Worm (Caenorhabditis elegans) whole organism, L1 larva: ENCODE data around the gene F58B4.3.
A peak's percentile ranks its signal among the peaks of the same experiment; 100 is the strongest.

Source experiments
- C16A3.4 ChIP-seq: fragments of 150-350 bp; optimal IDR thresholded peaks from 2 replicates; lab custom pipeline; 2014; ENCODE audit warnings: missing biosample characterization, missing genetic modification characterization
- F16B12.6 ChIP-seq: fragments of 150-350 bp; optimal IDR thresholded peaks from 2 replicates; lab custom pipeline; 2014; ENCODE audit warnings: missing biosample characterization, missing genetic modification characterization
- alr-1 ChIP-seq: fragments of 200-800 bp; sonication (Bioruptor generic); optimal IDR thresholded peaks from 2 replicates; lab custom pipeline; 2018; ENCODE audit warnings: borderline replicate concordance, mild to moderate bottlenecking, missing genetic modification characterization, missing compliant biosample characterization
- aly-2 ChIP-seq: fragments of 150-350 bp; optimal IDR thresholded peaks from 2 replicates; lab custom pipeline; 2014; ENCODE audit warnings: missing biosample characterization, missing genetic modification characterization
- ama-1 ChIP-seq: fragments of 150-350 bp; optimal IDR thresholded peaks from 2 replicates; lab custom pipeline; 2014
- blmp-1 ChIP-seq: fragments of 150-350 bp; optimal IDR thresholded peaks from 2 replicates; lab custom pipeline; 2014; ENCODE audit warnings: missing biosample characterization, missing genetic modification characterization
- ceh-8 ChIP-seq: fragments of 200-800 bp; sonication (Bioruptor generic); optimal IDR thresholded peaks from 2 replicates; lab custom pipeline; 2018; ENCODE audit warnings: mild to moderate bottlenecking, missing genetic modification characterization, moderate library complexity, missing compliant biosample characterization
- ceh-82 ChIP-seq, 3 experiments: fragments of 150-350 bp in 1 of 3; sonication (generic microtip) in 2 of 3; optimal IDR thresholded peaks; 2 replicates each; lab custom pipeline; 2014 to 2017; ENCODE audit warnings: missing biosample characterization in 3 of 3, missing genetic modification characterization in 3 of 3
- ceh-90 ChIP-seq: sonication (generic microtip); optimal IDR thresholded peaks from 2 replicates; lab custom pipeline; 2016; ENCODE audit warnings: missing genetic modification characterization, missing compliant biosample characterization
- ces-1 ChIP-seq: fragments of 150-350 bp; optimal IDR thresholded peaks from 2 replicates; lab custom pipeline; 2014; ENCODE audit warnings: missing biosample characterization, missing genetic modification reagents, missing genetic modification characterization
- efl-1 ChIP-seq, 4 experiments: fragments of 150-350 bp; optimal IDR thresholded peaks in 3 of 4; peaks in 1 of 4; 1 replicate in 1 of 4; 2 replicates in 3 of 4; lab custom pipeline; 2014; ENCODE audit warnings: missing biosample characterization in 2 of 4, missing genetic modification characterization in 2 of 4, missing genetic modification reagents in 2 of 4
- efl-3 ChIP-seq: fragments of 200-800 bp; sonication (Bioruptor generic); optimal IDR thresholded peaks from 2 replicates; lab custom pipeline; 2018; ENCODE audit warnings: mild to moderate bottlenecking, missing genetic modification characterization, missing compliant biosample characterization
- egl-13 ChIP-seq: sonication (generic microtip); optimal IDR thresholded peaks from 2 replicates; lab custom pipeline; 2016; ENCODE audit warnings: missing genotype, missing genetic modification reagents, missing genetic modification characterization, missing compliant biosample characterization
- elt-2 ChIP-seq: sonication (generic microtip); optimal IDR thresholded peaks from 2 replicates; lab custom pipeline; 2016; ENCODE audit warnings: missing genetic modification characterization, mild to moderate bottlenecking, inconsistent platforms, missing compliant biosample characterization, missing genetic modification reagents
- elt-3 ChIP-seq, 6 experiments: fragments of 150-350 bp in 1 of 6; sonication (generic microtip); optimal IDR thresholded peaks; 2 replicates each; lab custom pipeline; 2017 to 2018; ENCODE audit warnings: missing biosample characterization in 6 of 6, missing genetic modification characterization in 6 of 6, inconsistent platforms in 1 of 6
- ets-5 ChIP-seq: fragments of 200-800 bp; sonication (Bioruptor generic); IDR thresholded peaks from 2 replicates; pipeline ENCODE4 v1.3.6; 2022; ENCODE audit warnings: missing genetic modification characterization, missing compliant biosample characterization
- fkh-10 ChIP-seq: sonication (generic microtip); optimal IDR thresholded peaks from 2 replicates; lab custom pipeline; 2017; ENCODE audit warnings: missing biosample characterization, missing genetic modification reagents, missing genetic modification characterization
- fkh-8 ChIP-seq: sonication (generic microtip); optimal IDR thresholded peaks from 2 replicates; lab custom pipeline; 2016; ENCODE audit warnings: mild to moderate bottlenecking, missing genetic modification characterization, missing compliant biosample characterization
- fos-1 ChIP-seq: fragments of 150-350 bp; optimal IDR thresholded peaks from 2 replicates; lab custom pipeline; 2014; ENCODE audit warnings: missing biosample characterization, missing genetic modification characterization
- grh-1 ChIP-seq: fragments of 200-800 bp; sonication (Bioruptor generic); IDR thresholded peaks from 2 replicates; pipeline ENCODE4 v1.3.6; 2022; ENCODE audit warnings: missing genetic modification reagents, missing genetic modification characterization, missing compliant biosample characterization
- hpl-2 ChIP-seq: fragments of 150-350 bp; optimal IDR thresholded peaks from 2 replicates; lab custom pipeline; 2014; ENCODE audit warnings: missing biosample characterization, missing genetic modification reagents, missing genetic modification characterization
- jun-1 ChIP-seq: fragments of 150-350 bp; optimal IDR thresholded peaks from 2 replicates; lab custom pipeline; 2014; ENCODE audit warnings: missing biosample characterization, missing genetic modification reagents, missing genetic modification characterization
- lin-14 ChIP-seq: fragments of 200-800 bp; sonication (Bioruptor generic); optimal IDR thresholded peaks from 2 replicates; lab custom pipeline; 2018; ENCODE audit warnings: mild to moderate bottlenecking, missing genetic modification characterization, moderate library complexity, missing compliant biosample characterization
- lin-35 ChIP-seq, 2 experiments: fragments of 150-350 bp; optimal IDR thresholded peaks; 2 replicates each; lab custom pipeline; 2014; ENCODE audit warnings: missing biosample characterization in 2 of 2, missing genetic modification characterization in 2 of 2, missing genetic modification reagents in 2 of 2
- lin-39 ChIP-seq: fragments of 150-350 bp; optimal IDR thresholded peaks from 2 replicates; lab custom pipeline; 2014; ENCODE audit warnings: missing biosample characterization, missing genetic modification reagents, missing genetic modification characterization
- lsy-2 ChIP-seq, 2 experiments: fragments of 150-350 bp; optimal IDR thresholded peaks; 2 replicates each; lab custom pipeline; 2014; ENCODE audit warnings: missing biosample characterization in 2 of 2, missing genetic modification characterization in 2 of 2
- mdl-1 ChIP-seq, 2 experiments: fragments of 150-350 bp; optimal IDR thresholded peaks; 2 replicates each; lab custom pipeline; 2014 to 2017; ENCODE audit warnings: missing biosample characterization in 2 of 2, missing genetic modification characterization in 2 of 2, inconsistent platforms in 1 of 2
- mef-2 ChIP-seq: fragments of 150-350 bp; optimal IDR thresholded peaks from 2 replicates; lab custom pipeline; 2014; ENCODE audit warnings: missing biosample characterization, missing genetic modification characterization
- mep-1 ChIP-seq: fragments of 150-350 bp; optimal IDR thresholded peaks from 2 replicates; lab custom pipeline; 2014; ENCODE audit warnings: missing biosample characterization, missing genetic modification characterization
- nhr-11 ChIP-seq: fragments of 150-350 bp; optimal IDR thresholded peaks from 2 replicates; lab custom pipeline; 2014; ENCODE audit warnings: missing biosample characterization, missing genetic modification characterization
- nhr-12 ChIP-seq: sonication (generic microtip); optimal IDR thresholded peaks from 2 replicates; lab custom pipeline; 2017; ENCODE audit warnings: missing biosample characterization, missing genetic modification characterization
- nhr-19 ChIP-seq: fragments of 200-800 bp; sonication (Bioruptor generic); conservative IDR thresholded peaks from 2 replicates; pipeline ENCODE4 v1.3.6; 2022; ENCODE audit warnings: missing genetic modification characterization, missing compliant biosample characterization
- nhr-20 ChIP-seq: sonication (generic microtip); optimal IDR thresholded peaks from 2 replicates; lab custom pipeline; 2016; ENCODE audit warnings: mild to moderate bottlenecking, missing genetic modification characterization, missing compliant biosample characterization
- nhr-28 ChIP-seq: fragments of 150-350 bp; optimal IDR thresholded peaks from 2 replicates; lab custom pipeline; 2014; ENCODE audit warnings: missing biosample characterization, missing genetic modification characterization
- nhr-47 ChIP-seq: sonication (generic microtip); optimal IDR thresholded peaks from 2 replicates; lab custom pipeline; 2016; ENCODE audit warnings: mild to moderate bottlenecking, missing genetic modification characterization, moderate library complexity, missing compliant biosample characterization
- nhr-71 ChIP-seq: sonication (generic microtip); optimal IDR thresholded peaks from 2 replicates; lab custom pipeline; 2016; ENCODE audit warnings: mild to moderate bottlenecking, missing genetic modification characterization, moderate library complexity, missing compliant biosample characterization
- nhr-76 ChIP-seq: sonication (generic microtip); optimal IDR thresholded peaks from 2 replicates; lab custom pipeline; 2017; ENCODE audit warnings: missing biosample characterization, missing genetic modification characterization
- nhr-77 ChIP-seq: fragments of 150-350 bp; optimal IDR thresholded peaks from 2 replicates; lab custom pipeline; 2014; ENCODE audit warnings: missing biosample characterization, missing genetic modification characterization
- nhr-84 ChIP-seq: sonication (generic microtip); optimal IDR thresholded peaks from 2 replicates; lab custom pipeline; 2017; ENCODE audit warnings: missing biosample characterization, missing genetic modification characterization
- pqm-1 ChIP-seq: sonication (generic microtip); optimal IDR thresholded peaks from 3 replicates; lab custom pipeline; 2017; ENCODE audit warnings: missing biosample characterization, missing genetic modification characterization
- sox-4 ChIP-seq: sonication (generic microtip); optimal IDR thresholded peaks from 2 replicates; lab custom pipeline; 2016; ENCODE audit warnings: missing genetic modification characterization, missing compliant biosample characterization
- swsn-7 ChIP-seq: sonication (generic microtip); optimal IDR thresholded peaks from 2 replicates; lab custom pipeline; 2016; ENCODE audit warnings: missing genetic modification characterization, missing compliant biosample characterization
- tlp-1 ChIP-seq: fragments of 150-350 bp; optimal IDR thresholded peaks from 2 replicates; lab custom pipeline; 2014; ENCODE audit warnings: missing biosample characterization, missing genetic modification characterization
- unc-30 ChIP-seq: sonication (generic microtip); optimal IDR thresholded peaks from 2 replicates; lab custom pipeline; 2017; ENCODE audit warnings: missing biosample characterization, missing genetic modification characterization
- unc-62 ChIP-seq: fragments of 150-350 bp; optimal IDR thresholded peaks from 2 replicates; lab custom pipeline; 2014; ENCODE audit warnings: missing biosample characterization, missing genetic modification reagents, missing genetic modification characterization
- xbp-1 ChIP-seq: sonication (generic microtip); optimal IDR thresholded peaks from 2 replicates; lab custom pipeline; 2016; ENCODE audit warnings: missing genetic modification characterization, missing compliant biosample characterization
- zag-1 ChIP-seq: fragments of 150-350 bp; optimal IDR thresholded peaks from 2 replicates; lab custom pipeline; 2014; ENCODE audit warnings: missing biosample characterization, missing genetic modification characterization
- zip-4 ChIP-seq: fragments of 200-800 bp; sonication (Bioruptor generic); optimal IDR thresholded peaks from 2 replicates; lab custom pipeline; 2018; ENCODE audit warnings: mild to moderate bottlenecking, missing genetic modification characterization, moderate library complexity, missing compliant biosample characterization
- ztf-4 ChIP-seq: fragments of 150-350 bp; optimal IDR thresholded peaks from 2 replicates; lab custom pipeline; 2014; ENCODE audit warnings: missing biosample characterization, missing genetic modification characterization

The F58B4.3 gene

DNA sequence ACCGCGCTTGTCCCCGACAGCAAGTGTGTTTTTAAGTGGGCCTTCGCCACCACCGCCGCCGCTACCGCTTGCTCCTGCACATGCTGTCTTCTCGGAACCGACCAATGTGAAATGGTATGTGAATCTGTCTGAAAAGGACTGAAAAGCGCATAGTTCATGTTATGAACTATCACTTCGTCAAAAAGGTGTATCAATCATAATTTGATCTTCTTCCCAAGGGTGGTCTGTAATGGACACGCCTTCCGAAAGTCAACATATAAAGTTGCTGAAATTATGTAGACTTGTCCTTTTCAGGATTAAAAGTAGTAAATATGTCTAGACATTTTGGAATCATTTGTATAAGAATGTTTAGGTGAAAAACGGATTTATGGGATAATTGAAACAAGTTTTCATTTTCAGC is 12.6 kb downstream of the F58B4.3 start, which contains the start of gene zip-9:
Gene zip-9 (plus strand): TSS at position 301 of the 400 bp plus-strand sequence.
- TF ChIP-seq efl-1 (optimal IDR thresholded peaks at IDR 0.05; lab: Kevin White, UChicago), result no peak
- TF ChIP-seq efl-1 (GFP tag; optimal IDR thresholded peaks at IDR 0.05 in 1 of 2; lab: Kevin White, UChicago), result peak in 1 of 2 experiments; percentile 20
- no peak for TF ChIP-seq xbp-1 (tag; lab: Kevin White, UChicago)

DNA sequence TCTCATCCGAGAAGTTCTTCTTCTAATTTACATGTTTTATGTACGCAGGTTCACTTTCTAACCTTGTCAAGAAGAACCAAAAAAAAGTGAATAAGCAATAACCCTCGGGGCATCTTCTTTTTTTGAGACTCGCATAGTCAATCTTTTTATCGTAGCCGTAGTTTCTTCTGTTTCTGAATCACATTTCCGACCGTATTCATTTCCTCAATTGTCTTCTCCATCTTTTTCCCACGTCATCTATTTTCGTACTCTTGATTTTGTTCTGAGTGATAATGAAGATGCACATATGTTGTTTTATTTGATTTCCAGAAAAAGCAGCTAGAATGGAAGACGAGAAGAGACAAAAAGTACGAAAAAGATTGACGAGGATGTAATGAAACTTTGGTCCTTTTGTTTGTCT is 15.3 kb downstream of the F58B4.3 start:
- TF ChIP-seq ceh-82 (tag; optimal IDR thresholded peaks at IDR 0.05; lab: Kevin White, UChicago) (no peak), nhr-12 (tag; lab: Kevin White, UChicago) (no peak), fkh-10 (GFP tag; lab: Kevin White, UChicago) (peak; percentile 82), aly-2 (tag; lab: Kevin White, UChicago) (no peak), ces-1 (GFP tag; lab: Kevin White, UChicago) (peak; percentile 5), blmp-1 (tag; lab: Kevin White, UChicago) (no peak), lin-14 (peak; percentile 57), lsy-2 (tag; optimal IDR thresholded peaks at IDR 0.05; lab: Kevin White, UChicago) (peak in 1 of 2 experiments; percentile 24)
- TF ChIP-seq, all 84 proteins: peak for 4

DNA sequence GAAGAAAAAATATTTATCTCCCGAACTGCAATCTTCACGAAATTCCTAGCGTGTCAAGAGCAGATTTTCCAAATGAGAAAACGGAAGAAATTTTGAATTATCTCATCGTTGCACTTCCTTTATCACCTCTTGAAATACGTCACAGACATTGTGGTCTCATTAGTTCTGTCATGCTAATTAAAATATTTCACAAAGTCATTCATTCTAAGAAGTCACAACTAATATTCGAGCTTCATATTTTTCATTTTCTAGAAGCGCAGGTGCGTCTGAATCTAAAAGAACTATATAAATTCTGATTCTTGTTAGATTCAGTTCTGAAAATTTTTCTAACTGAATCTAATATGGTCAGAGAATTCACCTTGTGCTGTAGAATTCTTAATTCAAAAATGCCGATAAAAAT is 17.6 kb downstream of the F58B4.3 start:
- TF ChIP-seq pqm-1 (tag; lab: Kevin White, UChicago), result no peak
- no peak for TF ChIP-seq nhr-76 (tag; lab: Kevin White, UChicago)
- TF ChIP-seq nhr-77 (tag; lab: Kevin White, UChicago), result no peak
- TF ChIP-seq lin-35 (GFP tag; optimal IDR thresholded peaks at IDR 0.05; lab: Kevin White, UChicago), result no peak
- no peak for TF ChIP-seq elt-2 (tag; lab: Kevin White, UChicago)
- no peak for TF ChIP-seq nhr-11 (tag; lab: Kevin White, UChicago)
- TF ChIP-seq tlp-1, result no peak
- TF ChIP-seq fkh-10 (GFP tag; lab: Kevin White, UChicago), result peak; percentile 33
- no peak for TF ChIP-seq hpl-2
- no peak for TF ChIP-seq nhr-28
- no peak for TF ChIP-seq grh-1
- TF ChIP-seq sox-4 (tag; lab: Kevin White, UChicago), result no peak
- TF ChIP-seq fkh-8 (tag; lab: Kevin White, UChicago), result peak; percentile 64
- TF ChIP-seq ceh-8 (GFP tag; lab: Kevin White, UChicago), result peak; percentile 67
- TF ChIP-seq nhr-20 (tag; lab: Kevin White, UChicago), result no peak
- no peak for TF ChIP-seq swsn-7 (tag; lab: Kevin White, UChicago)
- TF ChIP-seq nhr-19 (GFP tag; lab: Robert Waterston, UW), result no peak
- no peak for TF ChIP-seq ztf-4
- TF ChIP-seq nhr-84, result no peak
- TF ChIP-seq ceh-90 (tag; lab: Kevin White, UChicago), result no peak
- no peak for TF ChIP-seq unc-62 (GFP tag; lab: Kevin White, UChicago)
- TF ChIP-seq nhr-71 (tag; lab: Kevin White, UChicago), result peak; percentile 55
- TF ChIP-seq ama-1 (lab: Kevin White, UChicago), result no peak
- TF ChIP-seq mef-2, result no peak
- TF ChIP-seq nhr-47, result peak; percentile 38
- no peak for TF ChIP-seq C16A3.4 (tag; lab: Kevin White, UChicago)
- no peak for TF ChIP-seq mep-1
- TF ChIP-seq efl-3 (GFP tag; lab: Kevin White, UChicago), result no peak
- no peak for TF ChIP-seq elt-3 (tag; optimal IDR thresholded peaks at IDR 0.05; lab: Kevin White, UChicago)
- TF ChIP-seq unc-30, result no peak
- no peak for TF ChIP-seq F16B12.6 (tag; lab: Kevin White, UChicago)
- TF ChIP-seq fos-1 (tag; lab: Kevin White, UChicago), result no peak
- no peak for TF ChIP-seq jun-1 (tag; lab: Kevin White, UChicago)
- TF ChIP-seq egl-13 (tag; lab: Kevin White, UChicago), result no peak
- no peak for TF ChIP-seq ces-1 (GFP tag; lab: Kevin White, UChicago)
- TF ChIP-seq ets-5 (GFP tag; lab: Robert Waterston, UW), result no peak
- TF ChIP-seq mdl-1 (tag; optimal IDR thresholded peaks at IDR 0.05; lab: Kevin White, UChicago), result no peak
- no peak for TF ChIP-seq zag-1 (tag; lab: Kevin White, UChicago)
- no peak for TF ChIP-seq blmp-1 (tag; lab: Kevin White, UChicago)
- TF ChIP-seq alr-1 (tag; lab: Kevin White, UChicago), result no peak
- no peak for TF ChIP-seq lin-39 (tag; lab: Kevin White, UChicago)
- no peak for TF ChIP-seq zip-4 (GFP tag; lab: Kevin White, UChicago)
